Worm (Caenorhabditis elegans): ENCODE results near the gene spdl-1.

Gene spdl-1

DNA sequence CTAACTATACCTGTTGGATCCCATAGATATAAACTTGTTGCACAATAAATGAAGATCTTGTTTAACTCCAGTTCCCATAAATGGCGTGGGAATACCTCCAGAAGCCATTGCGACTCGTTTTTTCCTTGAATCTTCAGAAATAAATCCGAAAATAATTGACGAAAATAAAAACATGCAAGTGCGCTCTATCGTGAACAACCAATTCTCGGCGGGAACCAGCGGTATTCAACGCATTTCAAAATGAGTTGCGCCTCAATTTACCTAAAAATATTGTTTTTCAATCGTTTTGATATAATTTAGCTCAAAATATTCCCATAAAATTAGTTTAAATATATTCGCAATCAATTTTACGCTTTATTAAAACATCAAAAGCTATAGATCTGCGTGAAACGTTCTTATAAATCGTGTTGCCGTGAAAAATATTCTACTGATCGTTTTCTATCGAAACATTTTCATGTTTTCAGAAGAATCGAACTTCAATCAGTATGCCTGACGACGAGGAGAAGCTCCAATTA lies at the start of gene spdl-1, which contains the start of gene snpc-1.1:
TSS of gene spdl-1 (plus strand) at position 465 of the 515 bp plus-strand sequence.
TSS of gene snpc-1.1 (minus strand) at position 200 of the 515 bp plus-strand sequence.
- TF ChIP-seq unc-62 (GFP tag; optimal IDR thresholded peaks at IDR 0.05) (no peak), ceh-82 (tag; optimal IDR thresholded peaks at IDR 0.05) (peak in 1 of 3 experiments; percentile 7), lsy-2 (tag; optimal IDR thresholded peaks at IDR 0.05) (peak in 1 of 2 experiments; percentile 65), elt-3 (tag; optimal IDR thresholded peaks at IDR 0.05) (no peak), snu-23 (GFP tag; optimal IDR thresholded peaks at IDR 0.05) (peak; percentile 24), efl-1 (optimal IDR thresholded peaks at IDR 0.05) (peak; percentile 75 to 79), efl-1 (GFP tag; optimal IDR thresholded peaks at IDR 0.05 in 1 of 2) (peak; percentile 84 to 97), lin-15B (tag; optimal IDR thresholded peaks at IDR 0.05) (peak; percentile 1), lin-14 (GFP tag; optimal IDR thresholded peaks at IDR 0.05) (peak; percentile 13), lin-35 (GFP tag; optimal IDR thresholded peaks at IDR 0.05) (peak; percentile 67 to 91), nhr-85 (tag) (peak; percentile 5), snpc-4 (tag; optimal IDR thresholded peaks at IDR 0.05) (no peak), mep-1 (tag; optimal IDR thresholded peaks at IDR 0.05) (peak; percentile 30), fos-1 (tag; optimal IDR thresholded peaks at IDR 0.05) (no peak), skn-1 (tag; optimal IDR thresholded peaks at IDR 0.05) (peak; percentile 27), irx-1 (tag; optimal IDR thresholded peaks at IDR 0.05) (no peak), blmp-1 (tag; optimal IDR thresholded peaks at IDR 0.05) (peak; percentile 53), C16A3.4 (tag; optimal IDR thresholded peaks at IDR 0.05) (peak; percentile 2), rnt-1 (tag; optimal IDR thresholded peaks at IDR 0.05) (peak; percentile 22), mdl-1 (tag; optimal IDR thresholded peaks at IDR 0.05) (peak in 1 of 2 experiments; percentile 7), dpl-1 (GFP tag; optimal IDR thresholded peaks at IDR 0.05) (peak; percentile 71 to 88 (median 77)), sup-37 (GFP tag; optimal IDR thresholded peaks at IDR 0.05) (no peak)

DNA sequence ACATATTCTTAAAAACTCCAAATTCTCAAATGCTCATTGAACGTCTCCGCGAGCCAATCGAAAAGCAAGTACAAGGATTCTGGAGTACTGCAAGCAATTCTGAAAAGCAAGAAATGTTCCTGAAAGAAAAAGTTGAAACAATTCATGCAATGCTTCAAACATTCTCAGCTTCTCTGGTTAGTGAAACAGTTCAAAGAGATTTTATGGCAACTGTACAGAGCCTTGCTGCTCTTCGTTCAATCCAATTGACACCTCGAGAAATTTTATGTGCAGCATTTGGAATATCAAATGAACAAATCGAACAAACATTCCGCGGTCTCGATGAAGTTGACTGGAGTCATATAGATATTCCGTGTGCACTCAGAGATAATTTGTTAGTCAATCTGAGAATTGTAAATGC lies 44.6 kb upstream of the spdl-1 start:
- TF ChIP-seq pax-3 (tag; optimal IDR thresholded peaks at IDR 0.05) (no peak), grh-1 (GFP tag; IDR thresholded peaks at IDR 0.05) (no peak)

DNA sequence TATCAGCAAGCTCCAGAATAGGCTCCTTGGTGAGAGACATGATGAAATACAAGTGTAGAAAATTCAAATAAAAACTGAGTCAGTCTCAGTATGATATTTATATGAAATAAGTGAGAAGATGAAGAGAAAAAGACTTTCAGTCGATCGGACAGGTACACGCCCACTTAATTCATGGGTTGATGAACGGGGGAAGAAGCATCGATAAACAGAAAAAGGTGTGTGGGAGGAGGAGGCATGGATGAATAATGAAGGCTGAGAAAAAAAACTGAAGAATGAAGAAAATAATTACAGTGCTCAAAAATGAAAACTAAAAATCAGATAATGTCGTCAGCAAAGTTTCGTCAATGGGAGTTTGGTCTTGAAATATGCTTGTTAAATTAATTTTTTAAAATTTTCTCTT lies 27.9 kb upstream of the spdl-1 start, which contains the start of gene trx-1:
TSS of gene trx-1 (minus strand) at position 101 of the 400 bp plus-strand sequence.
- TF ChIP-seq ceh-88 (GFP tag; IDR thresholded peaks at IDR 0.05) (no peak), nhr-237 (tag; optimal IDR thresholded peaks at IDR 0.05) (no peak), C04F5.9 (tag; optimal IDR thresholded peaks at IDR 0.05) (no peak), lin-35 (GFP tag; optimal IDR thresholded peaks at IDR 0.05) (no peak), zag-1 (tag; optimal IDR thresholded peaks at IDR 0.05) (no peak), grh-1 (GFP tag; IDR thresholded peaks at IDR 0.05) (no peak)

- no peak for TF ChIP-seq C04F5.9 (tag; optimal IDR thresholded peaks at IDR 0.05)
- TF ChIP-seq lin-14 (GFP tag; optimal IDR thresholded peaks at IDR 0.05) = peak; percentile 63
- TF ChIP-seq pag-3 (tag; optimal IDR thresholded peaks at IDR 0.05; ENCODE audit: borderline replicate concordance, insufficient read depth) = no peak
- no peak for TF ChIP-seq hlh-4 (tag; optimal IDR thresholded peaks at IDR 0.05)
- TF ChIP-seq fkh-8 (tag; optimal IDR thresholded peaks at IDR 0.05) = peak; percentile 31
Measured at ce11 chrII:7755116-7755571, 26.2 kb upstream of the spdl-1 start, which contains the start of the genes B0228.6 and B0228.1. TSS of gene B0228.6 (minus strand) at chrII:7755166. TSS of gene B0228.1 (plus strand) at chrII:7755343.

- TF ChIP-seq Y116A8C.19 (tag; optimal IDR thresholded peaks at IDR 0.05; ENCODE audit: borderline replicate concordance) (no peak), F16B12.6 (tag; optimal IDR thresholded peaks at IDR 0.05) (no peak), ama-1 (optimal IDR thresholded peaks at IDR 0.05) (peak; percentile 55), jun-1 (tag; optimal IDR thresholded peaks at IDR 0.05) (no peak), nhr-90 (tag; optimal IDR thresholded peaks at IDR 0.05; ENCODE audit: poor library complexity) (peak; percentile 79), nhr-28 (tag; optimal IDR thresholded peaks at IDR 0.05) (no peak), efl-3 (GFP tag; optimal IDR thresholded peaks at IDR 0.05) (no peak), snpc-4 (tag; optimal IDR thresholded peaks at IDR 0.05) (no peak), C04F5.9 (tag; optimal IDR thresholded peaks at IDR 0.05) (no peak), nhr-85 (tag) (peak; percentile 88), fkh-8 (tag; optimal IDR thresholded peaks at IDR 0.05) (no peak), blmp-1 (tag; optimal IDR thresholded peaks at IDR 0.05) (peak; percentile 28), zag-1 (tag; optimal IDR thresholded peaks at IDR 0.05) (no peak), aly-2 (tag; optimal IDR thresholded peaks at IDR 0.05) (peak; percentile 56), egl-27 (tag; optimal IDR thresholded peaks at IDR 0.05) (no peak), isw-1 (GFP tag; IDR thresholded peaks at IDR 0.05) (no peak), nhr-71 (tag; optimal IDR thresholded peaks at IDR 0.05) (peak; percentile 83), nhr-12 (tag; optimal IDR thresholded peaks at IDR 0.05) (no peak), lin-14 (GFP tag; optimal IDR thresholded peaks at IDR 0.05) (peak; percentile 66), nhr-20 (tag; optimal IDR thresholded peaks at IDR 0.05) (peak; percentile 72), pqm-1 (tag; optimal IDR thresholded peaks at IDR 0.05) (no peak)
Measured at ce11 chrII:7756810-7757209, 24.6 kb upstream of the spdl-1 start.

Measured in whole organism, L1 larva.